Worm (Caenorhabditis elegans) whole organism, L4/young adult: ENCODE data around the gene sdc-2.
A peak's percentile ranks its signal among the peaks of the same experiment; 100 is the strongest.

Experiments used
- W03F9.2 ChIP-seq: fragments of 150-350 bp; optimal IDR thresholded peaks from 2 replicates; lab custom pipeline; 2014; ENCODE audit warnings: missing biosample characterization, missing genetic modification characterization
- dao-5 ChIP-seq: sonication (generic microtip); optimal IDR thresholded peaks from 2 replicates; lab custom pipeline; 2016; ENCODE audit warnings: missing genotype, missing genetic modification characterization, moderate library complexity, missing compliant biosample characterization
- him-1 ChIP-seq: sonication (generic microtip); optimal IDR thresholded peaks from 2 replicates; lab custom pipeline; 2016; ENCODE audit warnings: missing genotype, missing genetic modification reagents, missing genetic modification characterization, missing compliant biosample characterization

sdc-2 gene

ce11 chrX:11555046-11555445 is 32.5 kb downstream of the sdc-2 start:
- TF ChIP-seq him-1 (no peak), dao-5 (tag; lab: Kevin White, UChicago) (no peak)

- TF ChIP-seq dao-5 (tag; lab: Kevin White, UChicago) (no peak), W03F9.2 (no peak), him-1 (no peak)
These were observed 33.1 kb downstream of the sdc-2 start for ce11 chrX:11555527-11556137.

- TF ChIP-seq him-1 = no peak
- TF ChIP-seq W03F9.2 = no peak
- no peak for TF ChIP-seq dao-5 (tag; lab: Kevin White, UChicago)
These were observed 33.8 kb downstream of the sdc-2 start, which contains the start of gene C35C5.10 for ce11 chrX:11556194-11556739. Gene C35C5.10, plus strand, starts transcription at chrX:11556244.

- TF ChIP-seq him-1 = peak; percentile 17
- no peak for TF ChIP-seq W03F9.2
- TF ChIP-seq dao-5 (tag; lab: Kevin White, UChicago) = no peak
These were observed 35.6 kb downstream of the sdc-2 start for ce11 chrX:11558156-11558555.

- no peak for TF ChIP-seq dao-5 (tag; lab: Kevin White, UChicago)
- TF ChIP-seq W03F9.2 = no peak
- TF ChIP-seq him-1 = no peak
These were observed 37.6 kb downstream of the sdc-2 start for ce11 chrX:11560076-11560475.

ce11 chrX:11560615-11561014 is 38.1 kb downstream of the sdc-2 start, which contains the start of gene lev-8:
Gene lev-8, plus strand, starts transcription at chrX:11560915.
- TF ChIP-seq W03F9.2 (no peak), him-1 (no peak), dao-5 (tag; lab: Kevin White, UChicago) (no peak)

ce11 chrX:11563663-11564062 is 41.2 kb downstream of the sdc-2 start, which contains the start of gene trpp-9:
Gene trpp-9, plus strand, starts transcription at chrX:11563923.
- no peak for TF ChIP-seq W03F9.2

ce11 chrX:11569744-11570359 is 47.3 kb downstream of the sdc-2 start:
- TF ChIP-seq W03F9.2 (no peak), him-1 (no peak), dao-5 (tag; lab: Kevin White, UChicago) (no peak)

- TF ChIP-seq dao-5 (tag; lab: Kevin White, UChicago) = no peak
These were observed 49.2 kb downstream of the sdc-2 start for ce11 chrX:11571714-11572113.

ce11 chrX:11572205-11572604 is 49.7 kb downstream of the sdc-2 start, which contains the start of gene frm-3:
Gene frm-3, plus strand, starts transcription at chrX:11572505.
- no peak for TF ChIP-seq dao-5 (tag; lab: Kevin White, UChicago)
- no peak for TF ChIP-seq W03F9.2
- TF ChIP-seq him-1 = no peak

- TF ChIP-seq W03F9.2 = no peak
- TF ChIP-seq him-1 = no peak
- TF ChIP-seq dao-5 (tag; lab: Kevin White, UChicago) = no peak
These were observed 51.7 kb downstream of the sdc-2 start for ce11 chrX:11574167-11574566.

- TF ChIP-seq him-1 = no peak
- no peak for TF ChIP-seq dao-5 (tag; lab: Kevin White, UChicago)
- TF ChIP-seq W03F9.2 = no peak
These were observed 54.1 kb downstream of the sdc-2 start for ce11 chrX:11576429-11577088.
